Worm (Caenorhabditis elegans) whole organism, L1 larva: ENCODE data around the gene F14H8.8.
"Not testable (repeated sequence)": the region's sequence is repeated elsewhere in the genome, so short reads cannot be mapped to it uniquely, and the experiment has no call there.

Experiments used
- C04F5.9 ChIP-seq: sonication (generic microtip); optimal IDR thresholded peaks from 2 replicates; lab custom pipeline; 2016; ENCODE audit warnings: missing genetic modification characterization, missing compliant biosample characterization
- C16A3.4 ChIP-seq: fragments of 150-350 bp; optimal IDR thresholded peaks from 2 replicates; lab custom pipeline; 2014; ENCODE audit warnings: missing biosample characterization, missing genetic modification characterization
- Y116A8C.19 ChIP-seq: sonication (generic microtip); optimal IDR thresholded peaks from 2 replicates; lab custom pipeline; 2016; ENCODE audit warnings: missing compliant biosample characterization, missing genetic modification characterization, borderline replicate concordance
- ceh-8 ChIP-seq: fragments of 200-800 bp; sonication (Bioruptor generic); optimal IDR thresholded peaks from 2 replicates; lab custom pipeline; 2018; ENCODE audit warnings: mild to moderate bottlenecking, missing genetic modification characterization, moderate library complexity, missing compliant biosample characterization
- ces-1 ChIP-seq: fragments of 150-350 bp; optimal IDR thresholded peaks from 2 replicates; lab custom pipeline; 2014; ENCODE audit warnings: missing biosample characterization, missing genetic modification reagents, missing genetic modification characterization
- dpl-1 ChIP-seq, 3 experiments: fragments of 150-350 bp in 2 of 3; sonication (generic microtip) in 1 of 3; optimal IDR thresholded peaks; 2 replicates each; lab custom pipeline; 2014 to 2017; ENCODE audit warnings: missing biosample characterization in 3 of 3, missing genetic modification characterization in 3 of 3, missing genetic modification reagents in 3 of 3
- efl-1 ChIP-seq, 4 experiments: fragments of 150-350 bp; optimal IDR thresholded peaks in 3 of 4; peaks in 1 of 4; 1 replicate in 1 of 4; 2 replicates in 3 of 4; lab custom pipeline; 2014; ENCODE audit warnings: missing biosample characterization in 2 of 4, missing genetic modification characterization in 2 of 4, missing genetic modification reagents in 2 of 4
- efl-3 ChIP-seq: fragments of 200-800 bp; sonication (Bioruptor generic); optimal IDR thresholded peaks from 2 replicates; lab custom pipeline; 2018; ENCODE audit warnings: mild to moderate bottlenecking, missing genetic modification characterization, missing compliant biosample characterization
- egl-13 ChIP-seq: sonication (generic microtip); optimal IDR thresholded peaks from 2 replicates; lab custom pipeline; 2016; ENCODE audit warnings: missing genotype, missing genetic modification reagents, missing genetic modification characterization, missing compliant biosample characterization
- elt-2 ChIP-seq: sonication (generic microtip); optimal IDR thresholded peaks from 2 replicates; lab custom pipeline; 2016; ENCODE audit warnings: missing genetic modification characterization, mild to moderate bottlenecking, inconsistent platforms, missing compliant biosample characterization, missing genetic modification reagents
- jun-1 ChIP-seq: fragments of 150-350 bp; optimal IDR thresholded peaks from 2 replicates; lab custom pipeline; 2014; ENCODE audit warnings: missing biosample characterization, missing genetic modification reagents, missing genetic modification characterization
- lin-39 ChIP-seq: fragments of 150-350 bp; optimal IDR thresholded peaks from 2 replicates; lab custom pipeline; 2014; ENCODE audit warnings: missing biosample characterization, missing genetic modification reagents, missing genetic modification characterization
- lir-3 ChIP-seq: sonication (generic microtip); optimal IDR thresholded peaks from 2 replicates; lab custom pipeline; 2016; ENCODE audit warnings: mild to moderate bottlenecking, missing genetic modification characterization, moderate library complexity, missing compliant biosample characterization; ENCODE audit not compliant: poor library complexity
- mab-9 ChIP-seq: fragments of 200-800 bp; sonication (Bioruptor generic); IDR thresholded peaks from 2 replicates; pipeline ENCODE4 v1.3.6; 2022; ENCODE audit warnings: missing genetic modification reagents, missing genetic modification characterization, missing compliant biosample characterization
- mep-1 ChIP-seq: fragments of 150-350 bp; optimal IDR thresholded peaks from 2 replicates; lab custom pipeline; 2014; ENCODE audit warnings: missing biosample characterization, missing genetic modification characterization
- nhr-20 ChIP-seq: sonication (generic microtip); optimal IDR thresholded peaks from 2 replicates; lab custom pipeline; 2016; ENCODE audit warnings: mild to moderate bottlenecking, missing genetic modification characterization, missing compliant biosample characterization
- nhr-77 ChIP-seq: fragments of 150-350 bp; optimal IDR thresholded peaks from 2 replicates; lab custom pipeline; 2014; ENCODE audit warnings: missing biosample characterization, missing genetic modification characterization
- nhr-85 ChIP-seq: sonication (generic microtip); peaks from one replicate; lab custom pipeline; 2016; ENCODE audit warnings: missing genetic modification characterization, inconsistent platforms, missing compliant biosample characterization
- nhr-90 ChIP-seq: sonication (generic microtip); optimal IDR thresholded peaks from 2 replicates; lab custom pipeline; 2016; ENCODE audit warnings: mild to moderate bottlenecking, missing genetic modification characterization, missing compliant biosample characterization; ENCODE audit not compliant: poor library complexity
- pag-3 ChIP-seq: sonication (generic microtip); optimal IDR thresholded peaks from 2 replicates; lab custom pipeline; 2017; ENCODE audit warnings: missing genetic modification characterization, mild to moderate bottlenecking, missing compliant biosample characterization, antibody characterized with exemption, borderline replicate concordance; ENCODE audit not compliant: insufficient read depth
- pqm-1 ChIP-seq: sonication (generic microtip); optimal IDR thresholded peaks from 3 replicates; lab custom pipeline; 2017; ENCODE audit warnings: missing biosample characterization, missing genetic modification characterization
- skn-1 ChIP-seq: fragments of 150-350 bp; optimal IDR thresholded peaks from 2 replicates; lab custom pipeline; 2014; ENCODE audit warnings: missing biosample characterization, missing genetic modification characterization
- snpc-4 ChIP-seq: fragments of 150-350 bp; optimal IDR thresholded peaks from 2 replicates; lab custom pipeline; 2014; ENCODE audit warnings: missing biosample characterization, missing genetic modification characterization
- snu-23 ChIP-seq: sonication (generic microtip); optimal IDR thresholded peaks from 2 replicates; lab custom pipeline; 2016; ENCODE audit warnings: missing genetic modification characterization, missing compliant biosample characterization
- sox-4 ChIP-seq: sonication (generic microtip); optimal IDR thresholded peaks from 2 replicates; lab custom pipeline; 2016; ENCODE audit warnings: missing genetic modification characterization, missing compliant biosample characterization
- sptf-1 ChIP-seq: fragments of 150-350 bp; optimal IDR thresholded peaks from 2 replicates; lab custom pipeline; 2014; ENCODE audit warnings: missing biosample characterization, missing genetic modification characterization
- swsn-7 ChIP-seq: sonication (generic microtip); optimal IDR thresholded peaks from 2 replicates; lab custom pipeline; 2016; ENCODE audit warnings: missing genetic modification characterization, missing compliant biosample characterization
- tlp-1 ChIP-seq: fragments of 150-350 bp; optimal IDR thresholded peaks from 2 replicates; lab custom pipeline; 2014; ENCODE audit warnings: missing biosample characterization, missing genetic modification characterization
- unc-130 ChIP-seq: fragments of 150-350 bp; optimal IDR thresholded peaks from 2 replicates; lab custom pipeline; 2017; ENCODE audit warnings: missing biosample characterization, missing genetic modification characterization, inconsistent platforms
- unc-98 ChIP-seq: fragments of 200-800 bp; sonication (Bioruptor generic); IDR thresholded peaks from 2 replicates; pipeline ENCODE4 v1.3.6; 2022; ENCODE audit warnings: missing genetic modification characterization, missing compliant biosample characterization
- ztf-11 ChIP-seq, 2 experiments: sonication (generic microtip); optimal IDR thresholded peaks; 2 replicates each; lab custom pipeline; 2016 to 2017; ENCODE audit warnings: missing genetic modification characterization in 2 of 2, missing biosample characterization in 1 of 2, missing compliant biosample characterization in 1 of 2

Gene F14H8.8

DNA sequence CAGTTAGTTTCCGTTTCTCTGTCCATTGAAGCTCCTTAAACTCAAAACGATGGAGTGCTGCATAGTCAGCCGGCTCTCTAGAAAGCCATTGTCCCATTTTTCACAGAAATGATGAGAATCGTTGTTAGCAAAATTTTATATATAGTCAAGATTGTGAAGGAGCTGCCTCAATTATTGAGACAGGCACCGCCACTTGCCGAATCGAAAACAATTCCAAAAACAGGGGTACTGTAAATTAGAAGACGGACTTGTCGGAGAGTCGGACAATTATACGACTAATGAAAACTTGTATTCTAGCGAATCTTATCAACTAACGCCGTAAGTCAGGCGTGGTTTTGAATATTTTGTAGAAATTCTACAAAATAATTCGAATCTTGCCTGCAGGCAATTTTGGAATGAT, 9.0 kb upstream of the F14H8.8 start, which contains the start of gene F14H8.2:
Gene F14H8.2, minus strand, starts transcription at position 101 of the 400 bp plus-strand sequence.
- TF ChIP-seq egl-13 (tag; lab: Kevin White, UChicago) (no peak), ceh-8 (GFP tag; lab: Kevin White, UChicago) (peak; percentile 1), snpc-4 (tag; lab: Kevin White, UChicago) (no peak), pag-3 (tag; lab: Kevin White, UChicago) (no peak), efl-1 (optimal IDR thresholded peaks at IDR 0.05; lab: Kevin White, UChicago) (no peak), efl-1 (GFP tag; optimal IDR thresholded peaks at IDR 0.05 in 1 of 2; lab: Kevin White, UChicago) (peak in 1 of 2 experiments; percentile 59), pqm-1 (tag; lab: Kevin White, UChicago) (no peak), ces-1 (GFP tag; lab: Kevin White, UChicago) (no peak), mep-1 (no peak), elt-2 (no peak), sox-4 (tag; lab: Kevin White, UChicago) (no peak), nhr-90 (tag; lab: Kevin White, UChicago) (no peak), lir-3 (tag; lab: Kevin White, UChicago) (no peak), skn-1 (tag; lab: Kevin White, UChicago) (no peak), mab-9 (GFP tag; lab: Robert Waterston, UW) (no peak), jun-1 (no peak), unc-98 (GFP tag; lab: Robert Waterston, UW) (no peak), swsn-7 (no peak)

- TF ChIP-seq snu-23: no peak
- TF ChIP-seq C04F5.9 (tag; lab: Kevin White, UChicago): no peak
- TF ChIP-seq Y116A8C.19: no peak
- TF ChIP-seq lin-39 (tag; lab: Kevin White, UChicago): no peak
- TF ChIP-seq nhr-77 (tag; lab: Kevin White, UChicago): no peak
- no peak for TF ChIP-seq nhr-20 (tag; lab: Kevin White, UChicago)
- no peak for TF ChIP-seq egl-13 (tag; lab: Kevin White, UChicago)
- no peak for TF ChIP-seq unc-130
- TF ChIP-seq, all 84 proteins: peak for 0
Observed at ce11 chrV:15020732-15021131, 8.5 kb upstream of the F14H8.8 start, which contains the start of gene F14H8.5. TSS of gene F14H8.5 (plus strand) at chrV:15021032.

DNA sequence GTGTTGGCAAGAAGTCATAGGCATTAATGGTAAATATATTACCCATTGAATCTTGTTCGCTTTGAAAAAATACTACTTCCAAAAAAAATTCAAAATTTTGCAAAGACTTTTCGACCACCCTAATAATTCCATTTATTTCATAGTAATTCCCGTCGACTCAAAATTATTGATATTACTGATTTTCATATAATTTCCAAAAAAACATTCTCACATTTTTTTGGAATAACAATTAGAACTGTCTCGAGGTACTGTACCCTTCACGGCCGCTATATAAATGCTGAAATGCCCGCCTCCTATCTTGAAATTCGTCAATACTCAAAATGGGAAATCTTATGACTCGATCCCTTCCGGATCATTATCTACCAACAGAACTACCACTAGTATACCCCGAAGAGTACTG, 5.7 kb upstream of the F14H8.8 start, which contains the start of gene F14H8.4:
Gene F14H8.4, plus strand, starts transcription at position 301 of the 400 bp plus-strand sequence.
- peak; percentile 58 for TF ChIP-seq ceh-8 (GFP tag; lab: Kevin White, UChicago)
- TF ChIP-seq ztf-11 (tag; optimal IDR thresholded peaks at IDR 0.05; lab: Kevin White, UChicago): no peak

ce11 chrV:15031373-15031772, 2.1 kb downstream of the F14H8.8 start, which contains the start of gene cng-1:
TSS of gene cng-1 (minus strand) at chrV:15031473.
- not testable (repeated sequence) for TF ChIP-seq mab-9 (GFP tag; lab: Robert Waterston, UW); tlp-1; C04F5.9 (tag; lab: Kevin White, UChicago)

ce11 chrV:15036769-15037168, 7.5 kb downstream of the F14H8.8 start, which contains the start of gene melo-3:
TSS of gene melo-3 (minus strand) at chrV:15036869.
- TF ChIP-seq efl-3 (GFP tag; lab: Kevin White, UChicago); pag-3 (tag; lab: Kevin White, UChicago); sptf-1 (tag; lab: Kevin White, UChicago): not testable (repeated sequence)

ce11 chrV:15048107-15048506, 18.8 kb downstream of the F14H8.8 start, which contains the start of gene sdc-3:
TSS of gene sdc-3 (minus strand) at chrV:15048207.
- TF ChIP-seq nhr-85 (peak; percentile 47), efl-1 (optimal IDR thresholded peaks at IDR 0.05; lab: Kevin White, UChicago) (peak; percentile 1 to 39), efl-1 (GFP tag; optimal IDR thresholded peaks at IDR 0.05 in 1 of 2; lab: Kevin White, UChicago) (peak in 1 of 2 experiments; percentile 29), dpl-1 (GFP tag; optimal IDR thresholded peaks at IDR 0.05; lab: Kevin White, UChicago) (peak in 2 of 3 experiments; percentile 14 to 46), C16A3.4 (tag; lab: Kevin White, UChicago) (no peak)
